Fruit fly (Drosophila melanogaster): ENCODE results near the gene D2hgdh.
A peak's percentile ranks its signal among the peaks of the same experiment; 100 is the strongest.

Gene D2hgdh

dm6 chrX:2123013-2123964 lies 18.0 kb upstream of the D2hgdh start, which contains the start of gene ph-d (continued):
- TF ChIP-seq CG2875 (GFP tag; optimal IDR thresholded peaks at IDR 0.05) (no peak), Elba2 (GFP tag; optimal IDR thresholded peaks at IDR 0.05) (no peak), CG12744 (GFP tag; optimal IDR thresholded peaks at IDR 0.05) (no peak), onecut (GFP tag; IDR thresholded peaks at IDR 0.05) (peak; percentile 19; the same call in 1 of the 2 replicates), tna (GFP tag; IDR thresholded peaks at IDR 0.05; ENCODE audit: partially characterized antibody) (no peak), CG6765 (GFP tag; optimal IDR thresholded peaks at IDR 0.05) (no peak), HmgZ (tag; optimal IDR thresholded peaks at IDR 0.05) (peak; percentile 44), mirr (GFP tag; optimal IDR thresholded peaks at IDR 0.05) (peak; percentile 76), sob (GFP tag; IDR thresholded peaks at IDR 0.05) (peak; percentile 34; the same call in 1 of the 2 replicates), al (GFP tag; IDR thresholded peaks at IDR 0.05) (no peak), CG5245 (GFP tag; optimal IDR thresholded peaks at IDR 0.05) (peak; percentile 18), Dp (GFP tag; optimal IDR thresholded peaks at IDR 0.05) (peak; percentile 40), hbn (GFP tag; IDR thresholded peaks at IDR 0.05; ENCODE audit: partially characterized antibody) (no peak), CG9215 (GFP tag; IDR thresholded peaks at IDR 0.05) (no peak), ab (GFP tag; optimal IDR thresholded peaks at IDR 0.05) (no peak), Hsf (GFP tag; optimal IDR thresholded peaks at IDR 0.05) (peak; percentile 29), gfzf (GFP tag; optimal IDR thresholded peaks at IDR 0.05) (no peak), CG11696 (GFP tag; IDR thresholded peaks at IDR 0.05) (0 out of 2 replicates have a peak, but pooled peaks have one; percentile 31), Hmx (GFP tag; optimal IDR thresholded peaks at IDR 0.05) (no peak), CG8944 (GFP tag; optimal IDR thresholded peaks at IDR 0.05) (no peak), CG4730 (GFP tag; IDR thresholded peaks at IDR 0.05) (no peak), bbx (GFP tag; IDR thresholded peaks at IDR 0.05; ENCODE audit: partially characterized antibody) (0 out of 2 replicates have a peak, but pooled peaks have one; percentile 22), D (optimal IDR thresholded peaks at IDR 0.05) (peak; percentile 73), D (GFP tag; optimal IDR thresholded peaks at IDR 0.05) (peak; percentile 9), CG13296 (GFP tag; optimal IDR thresholded peaks at IDR 0.05) (peak; percentile 47), CG7987 (GFP tag; optimal IDR thresholded peaks at IDR 0.05) (peak; percentile 66), Oaz (GFP tag; IDR thresholded peaks at IDR 0.05) (no peak), croc (GFP tag; conservative IDR thresholded peaks at IDR 0.05) (no peak; the same call in 2 of the 3 replicates), CG14014 (GFP tag; IDR thresholded peaks at IDR 0.05) (no peak), CG10321 (GFP tag; IDR thresholded peaks at IDR 0.05) (peak; percentile 98), Meics (GFP tag; optimal IDR thresholded peaks at IDR 0.05) (peak; percentile 62), Vsx1 (GFP tag; optimal IDR thresholded peaks at IDR 0.05) (no peak), schlank (tag; optimal IDR thresholded peaks at IDR 0.05) (no peak), ase (GFP tag; IDR thresholded peaks at IDR 0.05) (no peak), cwo (GFP tag; optimal IDR thresholded peaks at IDR 0.05) (peak; percentile 5), C15 (GFP tag; IDR thresholded peaks at IDR 0.05) (no peak), CG12104 (GFP tag; optimal IDR thresholded peaks at IDR 0.05) (no peak), grau (tag; optimal IDR thresholded peaks at IDR 0.05) (peak; percentile 42), GATAe (GFP tag; conservative IDR thresholded peaks at IDR 0.05) (peak; percentile 57), D19B (GFP tag; optimal IDR thresholded peaks at IDR 0.05) (peak; percentile 28), CG18262 (tag; optimal IDR thresholded peaks at IDR 0.05) (peak; percentile 59), CTCF (GFP tag; optimal IDR thresholded peaks at IDR 0.05) (peak; percentile 40), zfh1 (GFP tag; IDR thresholded peaks at IDR 0.05) (no peak), Rfx (GFP tag; IDR thresholded peaks at IDR 0.05) (peak; percentile 48), vfl (GFP tag; optimal IDR thresholded peaks at IDR 0.05) (peak; percentile 1), run (tag; optimal IDR thresholded peaks at IDR 0.05) (no peak), CG10462 (GFP tag; optimal IDR thresholded peaks at IDR 0.05) (peak; percentile 98), CG11560 (tag; IDR thresholded peaks at IDR 0.05) (no peak), pros (GFP tag; optimal IDR thresholded peaks at IDR 0.05) (peak; percentile 100), CG10366 (GFP tag; IDR thresholded peaks at IDR 0.05) (peak; percentile 37; the same call in 1 of the 2 replicates)
